Fruit fly (Drosophila melanogaster): ENCODE results near the gene Tudor-SN.

DNA sequence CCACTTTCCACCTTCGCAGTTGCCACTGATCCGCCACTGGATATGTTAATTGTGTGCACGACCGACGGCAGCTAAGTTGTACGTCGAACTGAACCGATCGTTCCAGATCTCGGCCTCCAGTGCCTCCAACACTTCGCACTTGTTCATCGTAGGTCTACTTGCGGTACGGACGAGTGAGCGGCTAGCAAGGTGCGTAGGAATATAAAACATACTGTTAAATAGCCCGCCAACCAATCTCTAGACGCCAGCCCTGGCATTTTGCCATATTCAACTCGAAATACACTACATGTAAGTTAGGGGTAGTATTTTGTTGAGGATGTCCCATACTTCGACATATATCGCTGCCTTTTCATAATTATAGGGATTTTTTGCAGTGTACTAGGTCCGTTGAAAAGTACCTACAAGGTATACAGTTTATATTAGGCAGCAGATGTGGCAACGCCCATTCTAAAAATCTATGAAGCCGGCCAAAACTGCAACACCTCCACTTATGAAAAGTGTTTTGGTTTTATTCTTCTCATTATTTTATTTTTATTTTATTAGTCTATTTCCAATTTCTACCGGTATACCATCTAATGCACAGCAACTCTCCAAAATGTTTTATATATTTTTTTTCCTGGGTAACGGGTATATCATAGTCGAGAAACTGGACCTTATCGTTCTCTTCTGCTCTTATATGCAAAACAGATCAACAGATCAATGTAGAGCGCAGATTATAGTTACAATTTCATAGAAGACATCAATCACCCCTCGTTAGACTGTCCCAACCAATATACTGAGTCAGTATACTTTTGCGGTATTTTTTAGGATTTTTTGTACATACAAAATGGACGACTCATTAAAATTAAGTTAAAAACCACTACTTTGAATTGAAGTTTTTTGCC lies 40.9 kb downstream of the Tudor-SN start, which contains the start of the genes pyx and CG33229:
- TF ChIP-seq so (GFP tag; IDR thresholded peaks at IDR 0.05) = peak; percentile 60; the same call in 1 of the 3 replicates
- TF ChIP-seq crp (GFP tag; optimal IDR thresholded peaks at IDR 0.05) = peak in 1 of 2 experiments; percentile 30
- peak; percentile 71 for TF ChIP-seq CG17829 (tag; optimal IDR thresholded peaks at IDR 0.05)
- TF ChIP-seq CG10565 (GFP tag; optimal IDR thresholded peaks at IDR 0.05) = peak; percentile 32
- TF ChIP-seq Bdp1 (GFP tag; optimal IDR thresholded peaks at IDR 0.05) = peak; percentile 56
- TF ChIP-seq abd-A (tag; optimal IDR thresholded peaks at IDR 0.05) = no peak
